Worm (Caenorhabditis elegans): ENCODE data around the gene col-131.

col-131 gene

DNA sequence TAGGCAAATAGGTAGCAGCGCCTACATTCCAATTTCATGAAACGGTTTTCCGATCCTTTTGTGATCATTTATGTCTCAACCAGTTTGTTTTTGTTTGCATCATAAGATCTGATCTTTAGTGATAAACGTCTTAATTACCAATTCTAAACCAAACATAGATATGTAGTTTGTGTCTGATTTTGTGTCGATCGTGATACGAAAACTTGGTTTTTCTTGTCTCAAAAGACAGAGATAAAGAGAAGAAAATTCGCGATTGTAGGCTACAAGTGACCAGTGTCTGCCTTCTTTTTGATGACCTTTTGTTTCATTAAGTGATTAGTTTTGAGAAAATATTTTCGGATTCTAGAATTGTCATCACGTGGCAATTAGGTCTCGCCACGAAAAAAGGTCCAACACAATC lies 13.1 kb upstream of the col-131 start (continued):
- TF ChIP-seq ZK546.5 (tag; optimal IDR thresholded peaks at IDR 0.05) (no peak), nhr-11 (tag; optimal IDR thresholded peaks at IDR 0.05) (peak; percentile 89), unc-130 (GFP tag; optimal IDR thresholded peaks at IDR 0.05) (no peak), lin-15B (tag; optimal IDR thresholded peaks at IDR 0.05) (no peak), F44E2.7 (GFP tag; IDR thresholded peaks at IDR 0.05) (no peak), ceh-32 (tag; optimal IDR thresholded peaks at IDR 0.05; ENCODE audit: poor library complexity) (no peak)

DNA sequence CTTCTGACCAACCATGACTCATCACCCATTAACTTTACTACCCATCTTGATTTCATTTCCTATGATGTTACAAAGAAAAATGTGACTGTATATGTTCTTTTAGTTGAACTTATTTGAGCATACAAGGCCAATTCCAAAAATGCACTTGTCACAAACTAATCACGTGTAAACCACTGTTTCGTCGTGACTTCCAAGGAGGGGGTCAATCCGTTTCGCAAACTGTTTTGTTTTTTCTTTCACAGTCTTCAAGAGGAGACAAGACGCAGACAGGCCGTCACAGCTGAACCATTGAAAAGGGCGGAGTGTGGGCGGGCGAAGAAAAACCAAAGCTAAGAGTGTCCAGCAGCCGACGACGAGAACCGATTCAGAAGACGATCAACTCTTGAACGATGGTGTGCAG lies 12.0 kb upstream of the col-131 start, which contains the start of gene C39E9.8:
Gene C39E9.8 (plus strand): TSS at position 328 of the 400 bp plus-strand sequence.
- TF ChIP-seq pha-4 (GFP tag; IDR thresholded peaks at IDR 0.05), result no peak
- TF ChIP-seq pha-4 (tag; optimal IDR thresholded peaks at IDR 0.05), result no peak
- peak; percentile 67 for TF ChIP-seq hlh-11 (tag; optimal IDR thresholded peaks at IDR 0.05)
- no peak for TF ChIP-seq aly-2 (tag; optimal IDR thresholded peaks at IDR 0.05)
- TF ChIP-seq hlh-30 (tag; optimal IDR thresholded peaks at IDR 0.05; ENCODE audit: insufficient read depth), result peak; percentile 55
- TF ChIP-seq daf-8 (GFP tag; IDR thresholded peaks at IDR 0.05), result no peak
- TF ChIP-seq set-16 (GFP tag; IDR thresholded peaks at IDR 0.05), result no peak
- no peak for TF ChIP-seq saeg-2 (GFP tag; IDR thresholded peaks at IDR 0.05)
- no peak for TF ChIP-seq nhr-102 (tag; optimal IDR thresholded peaks at IDR 0.05)
- no peak for TF ChIP-seq dpl-1 (GFP tag; optimal IDR thresholded peaks at IDR 0.05)
- no peak for TF ChIP-seq fos-1 (tag; optimal IDR thresholded peaks at IDR 0.05)
- TF ChIP-seq nhr-28 (tag; optimal IDR thresholded peaks at IDR 0.05), result peak; percentile 76
- peak in 1 of 2 experiments; percentile 28 for TF ChIP-seq mdl-1 (tag; optimal IDR thresholded peaks at IDR 0.05)
- TF ChIP-seq T20F7.1 (GFP tag; optimal IDR thresholded peaks at IDR 0.05), result no peak
- no peak for TF ChIP-seq lim-7 (GFP tag; IDR thresholded peaks at IDR 0.05)
- no peak for TF ChIP-seq spr-1 (tag; optimal IDR thresholded peaks at IDR 0.05)
- peak; percentile 21 for TF ChIP-seq dve-1 (tag; optimal IDR thresholded peaks at IDR 0.05; ENCODE audit: insufficient read depth)
- no peak for TF ChIP-seq ceh-20 (GFP tag; IDR thresholded peaks at IDR 0.05)
- no peak for TF ChIP-seq ceh-44 (GFP tag; IDR thresholded peaks at IDR 0.05)
- no peak for TF ChIP-seq daf-19 (GFP tag; conservative IDR thresholded peaks at IDR 0.05)
- TF ChIP-seq nhr-42 (GFP tag; IDR thresholded peaks at IDR 0.05), result no peak
- TF ChIP-seq tag-97 (GFP tag; IDR thresholded peaks at IDR 0.05), result no peak
- TF ChIP-seq attf-4 (tag; optimal IDR thresholded peaks at IDR 0.05), result no peak
- no peak for TF ChIP-seq lsy-2 (tag; optimal IDR thresholded peaks at IDR 0.05)
- no peak for TF ChIP-seq nhr-237 (tag; optimal IDR thresholded peaks at IDR 0.05)
- TF ChIP-seq Y75B8A.6 (GFP tag; IDR thresholded peaks at IDR 0.05), result no peak
- no peak for TF ChIP-seq F10B5.3 (tag; optimal IDR thresholded peaks at IDR 0.05)
- peak; percentile 60 for TF ChIP-seq mxl-3 (GFP tag; optimal IDR thresholded peaks at IDR 0.05)
- peak; percentile 80 for TF ChIP-seq cey-2 (tag; optimal IDR thresholded peaks at IDR 0.05; ENCODE audit: borderline replicate concordance, insufficient read depth)
- TF ChIP-seq fkh-10 (GFP tag; optimal IDR thresholded peaks at IDR 0.05), result no peak
- no peak for TF ChIP-seq spr-3 (GFP tag; optimal IDR thresholded peaks at IDR 0.05)
- no peak for TF ChIP-seq mep-1 (tag; optimal IDR thresholded peaks at IDR 0.05)
- no peak for TF ChIP-seq nhr-41 (GFP tag; IDR thresholded peaks at IDR 0.05)
- TF ChIP-seq lir-3 (tag; optimal IDR thresholded peaks at IDR 0.05), result no peak

DNA sequence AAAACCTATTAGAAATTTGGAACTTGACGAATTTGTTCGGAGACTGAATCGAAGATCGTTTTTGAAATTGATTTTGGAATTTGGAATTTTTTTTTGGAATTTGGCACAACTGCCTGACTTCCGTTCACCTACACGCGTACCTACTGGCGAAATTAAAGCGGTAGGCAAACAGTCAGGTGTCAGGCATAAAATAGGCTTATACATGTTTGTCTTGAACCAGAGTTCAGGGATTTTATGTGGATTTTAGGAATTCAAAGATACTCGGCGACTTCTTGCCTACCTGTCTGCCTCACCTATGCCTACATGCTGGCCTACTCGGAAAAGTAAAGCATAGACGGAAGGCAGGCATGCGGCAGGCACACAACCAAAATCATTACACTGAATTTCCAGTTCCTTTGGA lies 11.2 kb upstream of the col-131 start:
- TF ChIP-seq F44E2.7 (GFP tag; IDR thresholded peaks at IDR 0.05) (no peak), lin-29 (GFP tag; IDR thresholded peaks at IDR 0.05) (no peak), vab-7 (GFP tag; IDR thresholded peaks at IDR 0.05) (0 out of 2 replicates have a peak, but pooled peaks have one; percentile 7), unc-62 (GFP tag; optimal IDR thresholded peaks at IDR 0.05 in 1 of 2) (peak in 1 of 2 experiments; percentile 96), unc-62 (tag; optimal IDR thresholded peaks at IDR 0.05) (no peak), mdt-29 (GFP tag; IDR thresholded peaks at IDR 0.05) (no peak), nhr-25 (tag; optimal IDR thresholded peaks at IDR 0.05; ENCODE audit: borderline replicate concordance, insufficient read depth) (no peak)
